Worm (Caenorhabditis elegans): Measurements from ENCODE around the gene fbxb-83.
"Not testable (repeated sequence)": the region's sequence is repeated elsewhere in the genome, so short reads cannot be mapped to it uniquely, and the experiment has no call there.

Gene fbxb-83

ce11 chrIII:98822-99221, 46.2 kb downstream of the fbxb-83 start, which contains the start of gene C29F9.9:
TSS of gene C29F9.9 (minus strand) at chrIII:98922.
- not testable (repeated sequence) for TF ChIP-seq unc-120 (tag; optimal IDR thresholded peaks at IDR 0.05; ENCODE audit: poor library complexity, severe bottlenecking); nhr-28 (tag; optimal IDR thresholded peaks at IDR 0.05); unc-62 (GFP tag; optimal IDR thresholded peaks at IDR 0.05)

DNA sequence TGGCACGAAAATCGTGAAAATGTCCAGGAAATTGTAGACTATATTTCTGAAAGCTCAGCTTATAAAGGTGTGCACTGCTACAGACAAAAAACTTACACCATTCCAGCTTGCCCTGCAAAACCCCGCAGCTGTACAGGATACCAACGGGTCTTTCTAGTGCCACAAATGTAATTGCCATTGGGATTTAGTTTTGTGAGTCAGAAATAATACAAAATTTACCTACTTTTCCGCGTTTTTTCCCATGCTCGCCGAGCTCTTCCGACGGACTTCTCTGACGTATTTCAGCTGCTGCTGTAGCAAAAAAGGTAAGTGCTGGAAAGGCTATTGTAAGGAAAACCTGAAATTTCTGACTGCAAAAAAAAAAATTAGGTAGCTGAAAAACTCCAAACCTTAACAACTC, 48.0 kb downstream of the fbxb-83 start, which contains the start of gene C29F9.8:
Gene C29F9.8 (minus strand): TSS at position 101 of the 400 bp plus-strand sequence.
- not testable (repeated sequence) for TF ChIP-seq unc-62, ham-2, bed-3 (GFP tag; optimal IDR thresholded peaks at IDR 0.05)

DNA sequence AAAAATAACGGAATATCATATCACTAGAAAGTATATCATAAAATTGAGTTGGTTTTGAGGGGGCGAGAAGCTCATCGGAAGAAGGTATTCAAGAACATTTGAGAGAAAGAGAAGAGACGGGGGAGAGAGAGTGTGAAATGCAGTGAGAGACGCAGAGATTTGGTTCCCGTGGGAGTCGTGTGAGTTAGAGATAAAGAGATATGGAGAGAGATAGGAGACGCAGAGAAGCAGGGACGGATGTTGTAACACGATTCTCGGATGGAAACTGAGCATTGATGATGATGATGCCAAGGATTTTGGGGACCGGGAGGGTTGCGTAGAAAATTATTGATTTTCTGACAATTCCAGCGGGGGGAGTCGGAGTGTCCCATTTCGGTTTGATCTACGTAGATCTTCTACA, 48.8 kb downstream of the fbxb-83 start:
- TF ChIP-seq M03D4.4 (tag; optimal IDR thresholded peaks at IDR 0.05) (no peak), ceh-43 (GFP tag; optimal IDR thresholded peaks at IDR 0.05) (no peak), nhr-28 (tag; optimal IDR thresholded peaks at IDR 0.05) (no peak), ceh-39 (tag; optimal IDR thresholded peaks at IDR 0.05) (no peak), sptf-1 (tag; optimal IDR thresholded peaks at IDR 0.05) (peak; percentile 31), unc-39 (tag; optimal IDR thresholded peaks at IDR 0.05) (no peak), unc-120 (tag; optimal IDR thresholded peaks at IDR 0.05; ENCODE audit: poor library complexity, severe bottlenecking) (peak; percentile 30), zip-8 (tag; optimal IDR thresholded peaks at IDR 0.05) (no peak), snpc-4 (tag; optimal IDR thresholded peaks at IDR 0.05) (no peak), nhr-12 (tag; optimal IDR thresholded peaks at IDR 0.05) (no peak), lin-32 (GFP tag; optimal IDR thresholded peaks at IDR 0.05) (no peak), tbx-8 (GFP tag; optimal IDR thresholded peaks at IDR 0.05) (no peak), lsy-2 (tag; optimal IDR thresholded peaks at IDR 0.05) (no peak), pha-4 (tag; optimal IDR thresholded peaks at IDR 0.05) (peak; percentile 3), ces-1 (GFP tag; optimal IDR thresholded peaks at IDR 0.05) (peak; percentile 58), bed-3 (GFP tag; optimal IDR thresholded peaks at IDR 0.05) (no peak), cnd-1 (tag; optimal IDR thresholded peaks at IDR 0.05) (no peak), mls-2 (tag; optimal IDR thresholded peaks at IDR 0.05) (no peak), sem-2 (GFP tag; optimal IDR thresholded peaks at IDR 0.05) (no peak), elt-1 (tag; optimal IDR thresholded peaks at IDR 0.05; ENCODE audit: borderline replicate concordance, insufficient read depth) (no peak), hlh-1 (tag; optimal IDR thresholded peaks at IDR 0.05) (peak; percentile 7), ztf-11 (tag; optimal IDR thresholded peaks at IDR 0.05) (no peak), drap-1 (GFP tag; optimal IDR thresholded peaks at IDR 0.05) (no peak), mep-1 (tag; optimal IDR thresholded peaks at IDR 0.05) (peak; percentile 17)

DNA sequence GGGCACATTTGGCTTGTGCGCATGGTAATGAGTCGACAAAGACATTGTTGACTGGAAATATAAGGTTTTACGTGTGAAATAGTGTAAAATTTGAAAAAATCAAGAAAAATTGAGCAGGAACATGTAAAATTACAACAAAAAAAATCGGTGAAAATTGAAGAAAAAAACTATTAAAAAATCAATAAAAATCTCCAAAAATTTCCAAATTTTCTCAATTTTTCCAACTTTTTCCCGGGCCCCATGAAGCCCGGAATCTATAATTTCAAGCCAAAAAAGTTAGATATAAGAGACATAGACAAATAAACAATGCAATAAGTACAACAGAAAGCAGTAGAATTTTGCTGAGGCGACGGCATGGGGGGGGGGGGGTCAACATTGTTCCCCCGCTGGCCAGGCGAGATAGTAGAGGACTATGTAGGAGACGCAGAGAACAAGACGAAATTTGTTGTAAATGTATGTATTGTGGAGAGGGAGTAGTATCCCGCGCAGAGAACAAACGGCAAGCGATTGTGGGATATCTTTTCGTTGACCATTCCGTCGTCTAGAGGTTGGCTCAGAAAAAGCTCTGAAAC, 50.2 kb downstream of the fbxb-83 start, which contains the start of gene pat-4:
Gene pat-4 (minus strand): TSS at position 51 of the 572 bp plus-strand sequence.
- no peak for TF ChIP-seq ceh-39 (tag; optimal IDR thresholded peaks at IDR 0.05)
- TF ChIP-seq ham-2 (GFP tag; optimal IDR thresholded peaks at IDR 0.05), result peak; percentile 57
- TF ChIP-seq mep-1 (tag; optimal IDR thresholded peaks at IDR 0.05), result peak; percentile 9
- peak; percentile 13 for TF ChIP-seq ces-1 (GFP tag; optimal IDR thresholded peaks at IDR 0.05)
- peak; percentile 45 for TF ChIP-seq sptf-1 (tag; optimal IDR thresholded peaks at IDR 0.05)
- no peak for TF ChIP-seq unc-62 (GFP tag; optimal IDR thresholded peaks at IDR 0.05)
- TF ChIP-seq pha-4 (tag; optimal IDR thresholded peaks at IDR 0.05), result peak; percentile 75
- TF ChIP-seq mls-2 (tag; optimal IDR thresholded peaks at IDR 0.05), result peak; percentile 36

Data from whole organism, mixed stage, embryonic.